Fruit fly (Drosophila melanogaster) whole organism, pupa: ENCODE data around the gene UQCR-14.

Source experiments
- CG14655 ChIP-seq: fragments of 200-800 bp; sonication (Bioruptor generic); optimal IDR thresholded peaks from 3 replicates; lab custom pipeline; 2017; ENCODE audit warnings: mild to moderate bottlenecking, missing biosample characterization, missing genetic modification reagents, missing genetic modification characterization
- CG4496 ChIP-seq: fragments of 200-800 bp; sonication (Bioruptor generic); IDR thresholded peaks from 3 replicates; pipeline ENCODE4 v1.3.6; 2022; ENCODE audit warnings: missing biosample characterization, missing genetic modification characterization
- EcR ChIP-seq: fragments of 200-800 bp; sonication (Bioruptor generic); optimal IDR thresholded peaks from 3 replicates; lab custom pipeline; 2019; ENCODE audit warnings: missing biosample characterization, missing genetic modification characterization, mild to moderate bottlenecking, moderate library complexity, missing genetic modification reagents
- rn ChIP-seq: fragments of 200-800 bp; sonication (Bioruptor generic); IDR thresholded peaks from 2 replicates; pipeline ENCODE4 v1.3.6; 2022; ENCODE audit warnings: missing biosample characterization, missing genetic modification characterization

- TF ChIP-seq EcR (GFP tag; lab: Kevin White, UChicago) (peak; percentile 51), CG14655 (GFP tag; lab: Kevin White, UChicago) (peak; percentile 87), CG4496 (GFP tag; lab: Robert Waterston, UW) (peak; percentile 90), rn (peak; percentile 37; the same call in 1 of the 2 replicates)
Measured at dm6 chrX:16278783-16279182, 7.3 kb upstream of the UQCR-14 start.
